Worm (Caenorhabditis elegans): ENCODE data around the gene C05D12.2.

DNA sequence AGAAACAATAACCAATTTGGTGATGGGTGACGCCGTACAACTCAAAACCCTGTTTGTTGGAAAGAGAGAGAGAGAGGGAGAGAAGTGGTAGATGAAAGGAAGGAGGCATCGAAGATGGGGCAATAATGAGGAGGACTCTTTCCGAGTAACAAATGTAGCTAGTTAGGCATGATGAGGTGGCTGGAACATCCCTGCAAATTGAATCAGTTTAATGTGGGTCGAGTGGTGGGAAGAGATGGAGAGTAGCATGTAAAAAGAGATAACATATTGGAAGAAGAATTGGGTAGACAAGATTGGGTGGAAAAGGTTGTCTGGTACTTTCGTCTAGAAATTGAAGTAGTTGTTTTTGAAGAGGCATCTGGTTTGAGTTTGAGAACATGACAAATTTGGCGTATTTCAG lies 21.9 kb upstream of the C05D12.2 start:
- TF ChIP-seq W03F9.2 (tag; optimal IDR thresholded peaks at IDR 0.05) (no peak), him-1 (tag; optimal IDR thresholded peaks at IDR 0.05) (no peak), dao-5 (tag; optimal IDR thresholded peaks at IDR 0.05) (no peak)
